Fruit fly (Drosophila melanogaster) whole organism, embryonic: ENCODE results near the gene Art9.

Experiments used
- ATbp ChIP-seq: fragments of 200-800 bp; sonication (Bioruptor generic); optimal IDR thresholded peaks from 2 replicates; lab custom pipeline; 2017; ENCODE audit warnings: missing biosample characterization, mild to moderate bottlenecking, missing genetic modification characterization, missing genetic modification reagents
- CG12744 ChIP-seq: fragments of 200-800 bp; sonication (Bioruptor generic); optimal IDR thresholded peaks from 2 replicates; lab custom pipeline; 2016; ENCODE audit warnings: missing biosample characterization, missing genetic modification characterization
- CG13296 ChIP-seq: fragments of 200-800 bp; sonication (Bioruptor generic); optimal IDR thresholded peaks from 3 replicates; lab custom pipeline; 2018; ENCODE audit warnings: missing biosample characterization, mild to moderate bottlenecking, missing genetic modification characterization
- CG1647 ChIP-seq: fragments of 200-800 bp; sonication (Bioruptor generic); optimal IDR thresholded peaks from 3 replicates; lab custom pipeline; 2016; ENCODE audit warnings: missing biosample characterization, missing genetic modification characterization
- CG16813 ChIP-seq: fragments of 200-800 bp; sonication (Bioruptor generic); IDR thresholded peaks from 3 replicates; pipeline ENCODE4 v1.3.6; 2022; ENCODE audit warnings: missing biosample characterization, missing genetic modification characterization; ENCODE audit not compliant: partially characterized antibody
- CG17359 ChIP-seq: fragments of 200-800 bp; sonication (Bioruptor generic); optimal IDR thresholded peaks from 3 replicates; lab custom pipeline; 2018; ENCODE audit warnings: missing biosample characterization, mild to moderate bottlenecking, missing genetic modification characterization, moderate library complexity
- CG17361 ChIP-seq: fragments of 200-800 bp; sonication (Bioruptor generic); IDR thresholded peaks from 3 replicates; pipeline ENCODE4 v1.3.6; 2022; ENCODE audit warnings: missing biosample characterization, missing genetic modification characterization
- CG17568 ChIP-seq: fragments of 200-800 bp; sonication (Bioruptor generic); optimal IDR thresholded peaks from 2 replicates; lab custom pipeline; 2018; ENCODE audit warnings: missing biosample characterization, mild to moderate bottlenecking, missing genetic modification characterization, moderate library complexity
- CG17912 ChIP-seq: fragments of 200-800 bp; sonication (Bioruptor generic); optimal IDR thresholded peaks from 2 replicates; lab custom pipeline; 2018; ENCODE audit warnings: missing biosample characterization, mild to moderate bottlenecking, missing genetic modification characterization
- CG18011 ChIP-seq: fragments of 200-800 bp; sonication (Bioruptor generic); optimal IDR thresholded peaks from 2 replicates; lab custom pipeline; 2017; ENCODE audit warnings: missing biosample characterization, missing genetic modification characterization, mild to moderate bottlenecking, moderate library complexity, missing genotype
- CG31441 ChIP-seq: fragments of 200-800 bp; sonication (Bioruptor generic); IDR thresholded peaks from 2 replicates; pipeline ENCODE4 v1.3.6; 2022; ENCODE audit warnings: missing biosample characterization, missing genetic modification characterization
- CG3847 ChIP-seq: fragments of 200-800 bp; sonication (Bioruptor generic); IDR thresholded peaks from 2 replicates; pipeline ENCODE4 v1.3.6; 2022; ENCODE audit warnings: missing biosample characterization, missing genetic modification characterization
- CG4854 ChIP-seq: fragments of 200-800 bp; sonication (Bioruptor generic); optimal IDR thresholded peaks from 2 replicates; lab custom pipeline; 2016; ENCODE audit warnings: missing biosample characterization, missing genetic modification characterization, inconsistent platforms
- CG5180 ChIP-seq: fragments of 200-800 bp; sonication (Bioruptor generic); optimal IDR thresholded peaks from 3 replicates; lab custom pipeline; 2017; ENCODE audit warnings: missing biosample characterization, missing genetic modification characterization, mild to moderate bottlenecking, moderate library complexity, missing genetic modification reagents
- Fer2 ChIP-seq: fragments of 200-800 bp; sonication (Bioruptor generic); optimal IDR thresholded peaks from 2 replicates; lab custom pipeline; 2018; ENCODE audit warnings: missing biosample characterization, mild to moderate bottlenecking, missing genetic modification characterization, moderate library complexity
- Gug ChIP-seq: fragments of 200-800 bp; sonication (Bioruptor generic); IDR thresholded peaks from 4 replicates; pipeline ENCODE4 v1.3.6; 2022; ENCODE audit warnings: missing biosample characterization, missing genetic modification characterization
- HLH4C ChIP-seq: fragments of 200-800 bp; sonication (Bioruptor generic); IDR thresholded peaks from 3 replicates; pipeline ENCODE4 v1.3.6; 2022; ENCODE audit warnings: missing biosample characterization, missing genetic modification characterization; ENCODE audit not compliant: partially characterized antibody
- Hr39 ChIP-seq: fragments of >200 bp; optimal IDR thresholded peaks from 2 replicates; lab custom pipeline; 2017
- Hr78 ChIP-seq, 2 experiments: fragments of 200-800 bp in 1 of 2; fragments of >200 bp in 1 of 2; sonication (Bioruptor generic) in 1 of 2; optimal IDR thresholded peaks; 2 replicates each; lab custom pipeline; 2017 to 2019; ENCODE audit warnings: missing biosample characterization in 2 of 2, missing genetic modification characterization in 2 of 2, mild to moderate bottlenecking in 1 of 2, moderate library complexity in 1 of 2
- Jarid2 ChIP-seq: fragments of 200-800 bp; sonication (Bioruptor generic); optimal IDR thresholded peaks from 3 replicates; lab custom pipeline; 2017; ENCODE audit warnings: mild to moderate bottlenecking, missing biosample characterization, missing genetic modification reagents, missing genetic modification characterization
- Max ChIP-seq: fragments of 200-800 bp; sonication (Bioruptor generic); optimal IDR thresholded peaks from 2 replicates; lab custom pipeline; 2016; ENCODE audit warnings: missing biosample characterization, mild to moderate bottlenecking, missing genetic modification characterization
- NC2α ChIP-seq: fragments of 200-800 bp; sonication (Bioruptor generic); optimal IDR thresholded peaks from 2 replicates; lab custom pipeline; 2016; ENCODE audit warnings: missing biosample characterization, missing genetic modification characterization
- Nf-YA ChIP-seq: fragments of 200-800 bp; sonication (Bioruptor generic); IDR thresholded peaks from 2 replicates; pipeline ENCODE4 v1.3.6; 2022; ENCODE audit warnings: missing biosample characterization, missing genetic modification characterization
- Optix ChIP-seq: fragments of 200-800 bp; sonication (Bioruptor generic); IDR thresholded peaks from 3 replicates; pipeline ENCODE4 v1.3.6; 2022; ENCODE audit warnings: missing biosample characterization, missing genetic modification characterization
- Sin3A ChIP-seq: fragments of >200 bp; optimal IDR thresholded peaks from 2 replicates; lab custom pipeline; 2018
- Sox100B ChIP-seq: fragments of 200-800 bp; sonication (Bioruptor generic); optimal IDR thresholded peaks from 3 replicates; lab custom pipeline; 2018; ENCODE audit warnings: missing biosample characterization, mild to moderate bottlenecking, missing genetic modification characterization
- Taf1 ChIP-seq: fragments of 200-800 bp; sonication (Bioruptor generic); IDR thresholded peaks from 2 replicates; pipeline ENCODE4 v1.3.6; 2022; ENCODE audit warnings: missing biosample characterization, missing genetic modification characterization
- Trl ChIP-seq, 3 experiments: fragments of >200 bp in 2 of 3; fragments of 200-800 bp in 1 of 3; sonication (Bioruptor generic) in 1 of 3; optimal IDR thresholded peaks; 2 replicates in 1 of 3; 3 replicates in 2 of 3; lab custom pipeline; 2016 to 2017; ENCODE audit warnings: missing biosample characterization in 1 of 3, missing genetic modification characterization in 1 of 3
- Xbp1 ChIP-seq: fragments of 200-800 bp; sonication (Bioruptor generic); optimal IDR thresholded peaks from 3 replicates; lab custom pipeline; 2016; ENCODE audit warnings: missing biosample characterization, mild to moderate bottlenecking, missing genetic modification characterization
- aop ChIP-seq: fragments of 200-800 bp; sonication (Bioruptor generic); IDR thresholded peaks from 2 replicates; pipeline ENCODE4 v1.3.6; 2022; ENCODE audit warnings: missing biosample characterization, missing genetic modification characterization
- ap ChIP-seq: fragments of 200-800 bp; sonication (Bioruptor generic); IDR thresholded peaks from 2 replicates; pipeline ENCODE4 v1.3.6; 2022; ENCODE audit warnings: missing biosample characterization, missing genetic modification characterization
- bigmax ChIP-seq: fragments of 200-800 bp; sonication (Bioruptor generic); optimal IDR thresholded peaks from 2 replicates; lab custom pipeline; 2018; ENCODE audit warnings: missing biosample characterization, mild to moderate bottlenecking, missing genetic modification characterization
- bsh ChIP-seq, 2 experiments: fragments of 200-800 bp; sonication (Bioruptor generic); optimal IDR thresholded peaks; 2 replicates each; lab custom pipeline; 2017 to 2018; ENCODE audit warnings: mild to moderate bottlenecking in 2 of 2, missing biosample characterization in 2 of 2, missing genetic modification characterization in 2 of 2, moderate library complexity in 1 of 2
- eve ChIP-seq, 2 experiments: fragments of >200 bp; optimal IDR thresholded peaks; 2 replicates each; lab custom pipeline; 2017; ENCODE audit warnings: missing biosample characterization in 2 of 2, missing genetic modification characterization in 2 of 2
- fru ChIP-seq: fragments of >200 bp; optimal IDR thresholded peaks from 2 replicates; lab custom pipeline; 2017
- ftz-f1 ChIP-seq: fragments of 200-800 bp; sonication (Bioruptor generic); optimal IDR thresholded peaks from 2 replicates; lab custom pipeline; 2016; ENCODE audit warnings: missing biosample characterization, missing genetic modification characterization
- her ChIP-seq: fragments of 200-800 bp; sonication (Bioruptor generic); optimal IDR thresholded peaks from 2 replicates; lab custom pipeline; 2016; ENCODE audit warnings: missing biosample characterization, missing genetic modification characterization
- jumu ChIP-seq: fragments of 200-800 bp; sonication (Bioruptor generic); optimal IDR thresholded peaks from 3 replicates; lab custom pipeline; 2016; ENCODE audit warnings: missing biosample characterization, missing genetic modification characterization
- lab ChIP-seq: fragments of 200-800 bp; sonication (Bioruptor generic); optimal IDR thresholded peaks from 3 replicates; lab custom pipeline; 2017; ENCODE audit warnings: missing biosample characterization, missing genetic modification characterization, mild to moderate bottlenecking, moderate library complexity, missing genetic modification reagents
- mirr ChIP-seq: fragments of 200-800 bp; sonication (Bioruptor generic); optimal IDR thresholded peaks from 3 replicates; lab custom pipeline; 2018; ENCODE audit warnings: missing biosample characterization, mild to moderate bottlenecking, missing genetic modification characterization
- prd ChIP-seq, 3 experiments: fragments of >200 bp in 2 of 3; fragments of 200-800 bp in 1 of 3; sonication (Bioruptor generic) in 1 of 3; optimal IDR thresholded peaks in 2 of 3; IDR thresholded peaks in 1 of 3; 2 replicates in 2 of 3; 3 replicates in 1 of 3; pipeline versions ENCODE4 v1.3.6 to Lab custom; 2017 to 2022; ENCODE audit warnings: missing biosample characterization in 1 of 3, missing genetic modification characterization in 1 of 3
- schlank ChIP-seq: fragments of 200-800 bp; sonication (Bioruptor generic); optimal IDR thresholded peaks from 2 replicates; lab custom pipeline; 2018; ENCODE audit warnings: missing biosample characterization, mild to moderate bottlenecking, missing genetic modification characterization
- sens-2 ChIP-seq: fragments of 200-800 bp; sonication (Bioruptor generic); IDR thresholded peaks from 2 replicates; pipeline ENCODE4 v1.3.6; 2022; ENCODE audit warnings: missing biosample characterization, missing genetic modification characterization
- shn ChIP-seq: fragments of 200-800 bp; sonication (Bioruptor generic); optimal IDR thresholded peaks from 3 replicates; lab custom pipeline; 2016; ENCODE audit warnings: missing biosample characterization, missing genetic modification characterization
- slp2 ChIP-seq: fragments of 200-800 bp; sonication (Bioruptor generic); optimal IDR thresholded peaks from 2 replicates; lab custom pipeline; 2016; ENCODE audit warnings: missing biosample characterization, missing genetic modification characterization
- tio ChIP-seq: fragments of 200-800 bp; sonication (Bioruptor generic); optimal IDR thresholded peaks from 2 replicates; lab custom pipeline; 2017; ENCODE audit warnings: missing biosample characterization, missing genetic modification characterization, inconsistent platforms
- vfl ChIP-seq: fragments of 200-800 bp; sonication (Bioruptor generic); optimal IDR thresholded peaks from 2 replicates; lab custom pipeline; 2016; ENCODE audit warnings: missing biosample characterization, missing genetic modification characterization
- wdn ChIP-seq: fragments of 200-800 bp; sonication (Bioruptor generic); IDR thresholded peaks from 2 replicates; pipeline ENCODE4 v1.3.6; 2022; ENCODE audit warnings: missing biosample characterization, missing genetic modification characterization
- zfh2 ChIP-seq: fragments of 200-800 bp; sonication (Bioruptor generic); optimal IDR thresholded peaks from 2 replicates; lab custom pipeline; 2016; ENCODE audit warnings: missing biosample characterization, missing genetic modification characterization

Art9 gene

DNA sequence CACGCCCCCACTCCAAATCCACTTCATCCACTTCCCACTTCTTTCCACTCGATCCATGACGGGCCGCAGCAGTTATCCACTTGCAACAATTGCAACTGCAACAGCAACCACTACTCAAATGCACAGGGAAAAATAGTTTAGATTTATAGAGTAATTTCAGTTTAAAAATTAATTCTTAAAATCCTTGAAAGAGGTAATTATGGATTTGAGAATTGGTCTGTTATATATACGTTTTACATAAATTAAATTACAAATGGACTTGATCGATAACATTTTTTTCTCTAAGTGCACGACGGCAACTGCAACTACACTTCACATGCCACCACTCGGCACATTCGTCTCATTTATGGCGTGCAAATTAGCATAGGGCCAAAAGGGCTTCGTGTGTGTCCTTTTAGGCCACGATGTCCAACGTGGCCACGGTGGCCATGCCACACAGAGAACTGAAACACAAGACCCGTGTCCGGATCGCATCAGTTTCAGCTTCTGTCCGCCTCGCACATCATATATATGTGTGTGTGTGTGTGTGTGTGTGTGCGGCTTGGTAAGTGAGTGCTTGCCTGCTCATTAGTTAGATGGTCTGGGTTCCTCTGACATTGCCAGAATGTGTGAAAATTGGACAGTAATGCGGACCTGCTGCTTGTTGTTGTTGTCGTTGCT is 41.8 kb upstream of the Art9 start (continued):
- TF ChIP-seq aop (GFP tag; lab: Robert Waterston, UW) (no peak), CG31441 (GFP tag; lab: Robert Waterston, UW) (peak; percentile 86), CG1647 (GFP tag; lab: Kevin White, UChicago) (no peak), schlank (tag; lab: Kevin White, UChicago) (no peak), ap (GFP tag; lab: Robert Waterston, UW) (no peak), eve (GFP tag; optimal IDR thresholded peaks at IDR 0.05; lab: Kevin White, UChicago) (peak; percentile 45 to 86), CG17568 (GFP tag; lab: Kevin White, UChicago) (peak; percentile 41), CG13296 (peak; percentile 20), Hr39 (lab: Kevin White, UChicago) (no peak), shn (GFP tag; lab: Kevin White, UChicago) (no peak), Hr78 (GFP tag; optimal IDR thresholded peaks at IDR 0.05; lab: Kevin White, UChicago) (no peak), tio (GFP tag; lab: Kevin White, UChicago) (peak; percentile 46), jumu (GFP tag; lab: Kevin White, UChicago) (peak; percentile 47), sens-2 (GFP tag; lab: Robert Waterston, UW) (no peak), Jarid2 (GFP tag; lab: Kevin White, UChicago) (peak; percentile 29), zfh2 (GFP tag; lab: Kevin White, UChicago) (no peak), Xbp1 (peak; percentile 77), CG3847 (GFP tag; lab: Robert Waterston, UW) (peak; percentile 37; the same call in 1 of the 2 replicates), bigmax (no peak), CG12744 (peak; percentile 28), Taf1 (GFP tag; lab: Robert Waterston, UW) (no peak), mirr (GFP tag; lab: Kevin White, UChicago) (no peak), vfl (peak; percentile 42), Max (GFP tag; lab: Kevin White, UChicago) (peak; percentile 65), Sin3A (lab: Kevin White, UChicago) (no peak), ATbp (peak; percentile 43), bsh (GFP tag; optimal IDR thresholded peaks at IDR 0.05; lab: Kevin White, UChicago) (peak; percentile 75 to 80), her (no peak), NC2α (GFP tag; lab: Kevin White, UChicago) (no peak), ftz-f1 (GFP tag; lab: Kevin White, UChicago) (no peak), CG17361 (GFP tag; lab: Robert Waterston, UW) (peak; percentile 81), HLH4C (no peak), wdn (GFP tag; lab: Robert Waterston, UW) (0 out of 2 replicates have a peak, but pooled peaks have one; percentile 28), prd (optimal IDR thresholded peaks at IDR 0.05; lab: Kevin White, UChicago) (no peak), prd (GFP tag; IDR thresholded peaks at IDR 0.05; lab: Robert Waterston, UW) (peak; percentile 94), CG4854 (GFP tag; lab: Kevin White, UChicago) (peak; percentile 11), CG16813 (GFP tag; lab: Robert Waterston, UW) (no peak), CG17359 (tag; lab: Kevin White, UChicago) (peak; percentile 72), CG18011 (GFP tag; lab: Kevin White, UChicago) (peak; percentile 34), Fer2 (tag; lab: Kevin White, UChicago) (no peak), Sox100B (GFP tag; lab: Kevin White, UChicago) (peak; percentile 46), CG5180 (GFP tag; lab: Kevin White, UChicago) (peak; percentile 3), Trl (optimal IDR thresholded peaks at IDR 0.05; lab: Kevin White, UChicago) (no peak), Trl (GFP tag; optimal IDR thresholded peaks at IDR 0.05; lab: Kevin White, UChicago) (peak; percentile 64), lab (GFP tag; lab: Kevin White, UChicago) (peak; percentile 36), Optix (GFP tag; lab: Robert Waterston, UW) (peak; percentile 48; the same call in 1 of the 3 replicates), Gug (GFP tag; lab: Robert Waterston, UW) (peak; percentile 42; the same call in 1 of the 4 replicates), slp2 (GFP tag; lab: Kevin White, UChicago) (peak; percentile 63), fru (lab: Kevin White, UChicago) (no peak), Nf-YA (GFP tag; lab: Robert Waterston, UW) (no peak; the same call in 1 of the 2 replicates), CG17912 (no peak)
